Worm (Caenorhabditis elegans) whole organism, late embryonic: ENCODE data around the gene skr-20.

Source experiments
- C38D4.7 ChIP-seq: fragments of 200-800 bp; sonication (Bioruptor generic); optimal IDR thresholded peaks from 2 replicates; lab custom pipeline; 2018; ENCODE audit warnings: mild to moderate bottlenecking, missing genetic modification characterization, moderate library complexity, missing compliant biosample characterization
- F13H6.1 ChIP-seq: sonication (generic microtip); optimal IDR thresholded peaks from 2 replicates; lab custom pipeline; 2016; ENCODE audit warnings: missing genetic modification characterization, missing compliant biosample characterization
- K02D7.2 ChIP-seq: sonication (generic microtip); optimal IDR thresholded peaks from 2 replicates; lab custom pipeline; 2017; ENCODE audit warnings: mild to moderate bottlenecking, missing genetic modification characterization, missing compliant biosample characterization
- T23F11.4 ChIP-seq: fragments of 200-800 bp; sonication (Bioruptor generic); optimal IDR thresholded peaks from 2 replicates; lab custom pipeline; 2018; ENCODE audit warnings: mild to moderate bottlenecking, missing genetic modification characterization, missing compliant biosample characterization
- ahr-1 ChIP-seq: sonication (generic microtip); optimal IDR thresholded peaks from 2 replicates; lab custom pipeline; 2016; ENCODE audit warnings: missing genetic modification characterization, missing compliant biosample characterization
- ama-1 ChIP-seq: fragments of 150-350 bp; optimal IDR thresholded peaks from 2 replicates; lab custom pipeline; 2014
- ceh-14 ChIP-seq: sonication (generic microtip); optimal IDR thresholded peaks from 2 replicates; lab custom pipeline; 2016; ENCODE audit warnings: missing genotype, missing genetic modification characterization, missing compliant biosample characterization
- ceh-18 ChIP-seq: sonication (generic microtip); optimal IDR thresholded peaks from 2 replicates; lab custom pipeline; 2016; ENCODE audit warnings: missing genetic modification characterization, missing compliant biosample characterization
- ceh-2 ChIP-seq: sonication (generic microtip); optimal IDR thresholded peaks from 2 replicates; lab custom pipeline; 2016; ENCODE audit warnings: missing genotype, missing genetic modification characterization, missing compliant biosample characterization
- ceh-31 ChIP-seq: sonication (generic microtip); optimal IDR thresholded peaks from 2 replicates; lab custom pipeline; 2016; ENCODE audit warnings: missing genetic modification characterization, missing compliant biosample characterization
- ceh-48 ChIP-seq: sonication (generic microtip); optimal IDR thresholded peaks from 2 replicates; lab custom pipeline; 2016; ENCODE audit warnings: missing genetic modification characterization, inconsistent platforms, missing compliant biosample characterization
- ceh-6 ChIP-seq: fragments of 200-800 bp; sonication (Bioruptor generic); optimal IDR thresholded peaks from 2 replicates; lab custom pipeline; 2018; ENCODE audit warnings: mild to moderate bottlenecking, missing genetic modification characterization, missing compliant biosample characterization
- che-1 ChIP-seq: sonication (generic microtip); optimal IDR thresholded peaks from 2 replicates; lab custom pipeline; 2016; ENCODE audit warnings: mild to moderate bottlenecking, missing genetic modification characterization, missing compliant biosample characterization
- dmd-4 ChIP-seq: sonication (generic microtip); optimal IDR thresholded peaks from 2 replicates; lab custom pipeline; 2016; ENCODE audit warnings: borderline replicate concordance, missing genetic modification characterization, missing compliant biosample characterization
- dve-1 ChIP-seq: sonication (generic microtip); optimal IDR thresholded peaks from 2 replicates; lab custom pipeline; 2017; ENCODE audit warnings: antibody characterized with exemption, mild to moderate bottlenecking, missing genetic modification characterization, missing compliant biosample characterization
- elt-2 ChIP-seq: sonication (generic microtip); optimal IDR thresholded peaks from 2 replicates; lab custom pipeline; 2016; ENCODE audit warnings: missing genetic modification reagents, missing genetic modification characterization, missing compliant biosample characterization
- elt-4 ChIP-seq: sonication (generic microtip); optimal IDR thresholded peaks from 2 replicates; lab custom pipeline; 2016; ENCODE audit warnings: missing genetic modification characterization, missing compliant biosample characterization
- eyg-1 ChIP-seq: sonication (generic microtip); optimal IDR thresholded peaks from 2 replicates; lab custom pipeline; 2016; ENCODE audit warnings: missing genotype, missing genetic modification characterization, missing compliant biosample characterization
- fkh-10 ChIP-seq: fragments of 150-350 bp; optimal IDR thresholded peaks from 2 replicates; lab custom pipeline; 2014; ENCODE audit warnings: missing biosample characterization, missing genetic modification reagents, missing genetic modification characterization
- gmeb-2 ChIP-seq: sonication (generic microtip); optimal IDR thresholded peaks from 2 replicates; lab custom pipeline; 2016; ENCODE audit warnings: missing genetic modification characterization, inconsistent platforms, missing compliant biosample characterization
- hlh-15 ChIP-seq: sonication (generic microtip); optimal IDR thresholded peaks from 2 replicates; lab custom pipeline; 2016; ENCODE audit warnings: missing genetic modification characterization, missing compliant biosample characterization
- hlh-30 ChIP-seq: sonication (generic microtip); optimal IDR thresholded peaks from 2 replicates; lab custom pipeline; 2017; ENCODE audit warnings: antibody characterized with exemption, missing genetic modification characterization, missing compliant biosample characterization; ENCODE audit not compliant: insufficient read depth
- hlh-6 ChIP-seq: sonication (generic microtip); optimal IDR thresholded peaks from 2 replicates; lab custom pipeline; 2016; ENCODE audit warnings: missing genotype, missing genetic modification characterization, missing compliant biosample characterization
- hlh-8 ChIP-seq: sonication (generic microtip); optimal IDR thresholded peaks from 2 replicates; lab custom pipeline; 2016; ENCODE audit warnings: missing genotype, missing genetic modification characterization, missing compliant biosample characterization
- lim-6 ChIP-seq: sonication (generic microtip); optimal IDR thresholded peaks from 2 replicates; lab custom pipeline; 2016; ENCODE audit warnings: missing genetic modification characterization, missing compliant biosample characterization
- lin-11 ChIP-seq: fragments of 200-800 bp; sonication (Bioruptor generic); optimal IDR thresholded peaks from 2 replicates; lab custom pipeline; 2018; ENCODE audit warnings: mild to moderate bottlenecking, missing genetic modification characterization, missing compliant biosample characterization
- madf-2 ChIP-seq: sonication (generic microtip); optimal IDR thresholded peaks from 2 replicates; lab custom pipeline; 2017; ENCODE audit warnings: missing genetic modification characterization, missing compliant biosample characterization
- mec-3 ChIP-seq: sonication (generic microtip); optimal IDR thresholded peaks from 2 replicates; lab custom pipeline; 2016; ENCODE audit warnings: borderline replicate concordance, missing genetic modification characterization, missing compliant biosample characterization
- nfya-1 ChIP-seq: sonication (generic microtip); optimal IDR thresholded peaks from 2 replicates; lab custom pipeline; 2017; ENCODE audit warnings: missing genetic modification characterization, mild to moderate bottlenecking, missing compliant biosample characterization, antibody characterized with exemption, moderate library complexity
- nhr-11 ChIP-seq: fragments of 150-350 bp; optimal IDR thresholded peaks from 2 replicates; lab custom pipeline; 2014; ENCODE audit warnings: missing biosample characterization, missing genetic modification characterization
- nhr-232 ChIP-seq: sonication (generic microtip); optimal IDR thresholded peaks from 2 replicates; lab custom pipeline; 2016; ENCODE audit warnings: missing genetic modification characterization, missing compliant biosample characterization
- odd-2 ChIP-seq: sonication (generic microtip); optimal IDR thresholded peaks from 2 replicates; lab custom pipeline; 2017; ENCODE audit warnings: antibody characterized with exemption, mild to moderate bottlenecking, missing genetic modification characterization, missing compliant biosample characterization
- pag-3 ChIP-seq: sonication (generic microtip); optimal IDR thresholded peaks from 2 replicates; lab custom pipeline; 2016; ENCODE audit warnings: missing compliant biosample characterization, missing genetic modification characterization, borderline replicate concordance
- pat-9 ChIP-seq: fragments of 200-800 bp; sonication (Bioruptor generic); optimal IDR thresholded peaks from 2 replicates; lab custom pipeline; 2018; ENCODE audit warnings: mild to moderate bottlenecking, missing genetic modification characterization, moderate library complexity, missing compliant biosample characterization
- pax-1 ChIP-seq: fragments of 150-350 bp; optimal IDR thresholded peaks from 2 replicates; lab custom pipeline; 2014; ENCODE audit warnings: missing biosample characterization, missing genetic modification characterization
- pha-2 ChIP-seq: sonication (generic microtip); optimal IDR thresholded peaks from 2 replicates; lab custom pipeline; 2017; ENCODE audit warnings: mild to moderate bottlenecking, missing genetic modification characterization, missing compliant biosample characterization
- pha-4 ChIP-seq: fragments of 150-350 bp; optimal IDR thresholded peaks from 2 replicates; lab custom pipeline; 2018; ENCODE audit warnings: missing biosample characterization, missing genetic modification reagents, missing genetic modification characterization
- pqm-1 ChIP-seq: sonication (generic microtip); optimal IDR thresholded peaks from 2 replicates; lab custom pipeline; 2016; ENCODE audit warnings: missing genetic modification characterization, missing compliant biosample characterization
- pros-1 ChIP-seq: fragments of 150-350 bp; optimal IDR thresholded peaks from 2 replicates; lab custom pipeline; 2014; ENCODE audit warnings: missing biosample characterization, missing genetic modification reagents, missing genetic modification characterization
- syd-9 ChIP-seq: sonication (generic microtip); optimal IDR thresholded peaks from 2 replicates; lab custom pipeline; 2016; ENCODE audit warnings: mild to moderate bottlenecking, missing genetic modification characterization, moderate library complexity, missing compliant biosample characterization
- tbx-2 ChIP-seq: sonication (generic microtip); optimal IDR thresholded peaks from 2 replicates; lab custom pipeline; 2016; ENCODE audit warnings: missing genetic modification characterization, missing compliant biosample characterization
- ttx-3 ChIP-seq: sonication (generic microtip); optimal IDR thresholded peaks from 2 replicates; lab custom pipeline; 2016; ENCODE audit warnings: missing genetic modification reagents, missing genetic modification characterization, missing compliant biosample characterization
- unc-55 ChIP-seq: sonication (generic microtip); optimal IDR thresholded peaks from 2 replicates; lab custom pipeline; 2017; ENCODE audit warnings: missing biosample characterization, missing genetic modification reagents, missing genetic modification characterization
- zip-5 ChIP-seq: sonication (generic microtip); optimal IDR thresholded peaks from 2 replicates; lab custom pipeline; 2016; ENCODE audit warnings: missing genetic modification characterization, missing compliant biosample characterization

The skr-20 gene

ce11 chrX:13224608-13225007 is 1.3 kb upstream of the skr-20 start, which contains the start of gene skr-19:
TSS of gene skr-19 (minus strand) at chrX:13224708.
- TF ChIP-seq pha-4 (tag; lab: Kevin White, UChicago) (no peak), nhr-232 (tag; lab: Kevin White, UChicago) (no peak), lim-6 (no peak), eyg-1 (no peak), tbx-2 (tag; lab: Kevin White, UChicago) (no peak), ahr-1 (tag; lab: Kevin White, UChicago) (no peak), C38D4.7 (no peak), zip-5 (tag; lab: Kevin White, UChicago) (no peak), elt-2 (tag; lab: Kevin White, UChicago) (no peak), F13H6.1 (tag; lab: Kevin White, UChicago) (no peak), ceh-2 (no peak), pat-9 (tag; lab: Kevin White, UChicago) (no peak), pqm-1 (tag; lab: Kevin White, UChicago) (no peak), hlh-15 (tag; lab: Kevin White, UChicago) (no peak), ceh-31 (tag; lab: Kevin White, UChicago) (no peak), odd-2 (tag; lab: Kevin White, UChicago) (no peak)

ce11 chrX:13221357-13221756 is 2.0 kb downstream of the skr-20 start, which contains the start of gene asp-4:
TSS of gene asp-4 (minus strand) at chrX:13221462.
- TF ChIP-seq hlh-30 (tag; lab: Kevin White, UChicago): no peak
- TF ChIP-seq pax-1: no peak
- TF ChIP-seq elt-4 (tag; lab: Kevin White, UChicago): no peak
- TF ChIP-seq syd-9 (tag; lab: Kevin White, UChicago): no peak
- no peak for TF ChIP-seq ttx-3 (tag; lab: Kevin White, UChicago)
- TF ChIP-seq pha-2 (tag; lab: Kevin White, UChicago): no peak
- TF ChIP-seq nhr-232 (tag; lab: Kevin White, UChicago): no peak
- no peak for TF ChIP-seq pros-1 (tag; lab: Kevin White, UChicago)
- TF ChIP-seq elt-2 (tag; lab: Kevin White, UChicago): no peak
- no peak for TF ChIP-seq ceh-6 (GFP tag; lab: Kevin White, UChicago)
- TF ChIP-seq madf-2: no peak
- no peak for TF ChIP-seq ceh-31 (tag; lab: Kevin White, UChicago)
- no peak for TF ChIP-seq hlh-8 (tag; lab: Kevin White, UChicago)
- no peak for TF ChIP-seq pag-3 (tag; lab: Kevin White, UChicago)
- TF ChIP-seq gmeb-2: no peak
- TF ChIP-seq zip-5 (tag; lab: Kevin White, UChicago): no peak
- no peak for TF ChIP-seq unc-55 (GFP tag; lab: Kevin White, UChicago)

DNA sequence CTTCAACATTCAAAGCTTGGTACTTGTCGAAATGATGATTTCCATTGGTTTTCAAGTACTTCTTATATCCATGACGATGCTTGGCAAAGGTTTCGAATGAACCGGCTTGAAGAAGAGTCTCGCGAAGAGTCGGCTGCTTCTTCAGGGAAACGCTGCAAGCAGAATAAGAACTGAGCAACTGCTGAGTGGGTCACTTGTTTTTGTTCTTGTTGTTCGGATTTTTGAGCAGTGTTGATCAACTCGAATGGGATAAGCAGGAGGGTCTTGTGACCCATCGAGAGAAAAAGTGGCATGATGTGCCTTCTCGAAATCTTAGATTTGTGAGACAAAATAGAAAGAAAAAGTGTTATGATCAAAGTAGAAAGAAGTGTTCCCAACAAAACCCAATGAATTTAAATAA is 2.7 kb downstream of the skr-20 start:
- TF ChIP-seq ceh-18 (tag; lab: Kevin White, UChicago) (no peak), pqm-1 (tag; lab: Kevin White, UChicago) (no peak), nhr-232 (tag; lab: Kevin White, UChicago) (no peak), lin-11 (tag; lab: Kevin White, UChicago) (no peak), lim-6 (no peak), hlh-30 (tag; lab: Kevin White, UChicago) (no peak), ceh-2 (no peak), K02D7.2 (no peak), fkh-10 (GFP tag; lab: Kevin White, UChicago) (no peak), dve-1 (tag; lab: Kevin White, UChicago) (no peak), syd-9 (tag; lab: Kevin White, UChicago) (no peak), che-1 (tag; lab: Kevin White, UChicago) (no peak), T23F11.4 (no peak), hlh-6 (tag; lab: Kevin White, UChicago) (no peak)

DNA sequence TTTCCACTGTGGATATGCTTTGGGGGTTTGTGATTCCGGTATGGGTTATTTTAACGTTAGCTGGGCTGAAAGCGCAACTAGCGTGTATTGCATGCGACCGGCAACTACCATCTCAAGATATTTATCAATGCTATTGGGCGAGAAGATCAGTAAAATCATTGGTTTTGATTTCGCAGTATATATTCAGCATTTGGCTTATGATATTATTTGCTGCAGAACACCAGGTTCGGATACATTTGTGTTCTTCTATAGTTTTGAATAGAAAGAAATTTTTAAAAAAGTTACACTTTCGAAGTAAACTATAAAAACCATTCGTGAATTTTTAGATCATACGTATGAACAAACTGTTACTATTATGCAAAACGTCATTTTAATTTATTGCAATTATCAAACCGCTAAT is 5.4 kb downstream of the skr-20 start:
- no peak for TF ChIP-seq mec-3 (tag; lab: Kevin White, UChicago)
- TF ChIP-seq nhr-11 (tag; lab: Kevin White, UChicago): no peak
- TF ChIP-seq dmd-4 (tag; lab: Kevin White, UChicago): no peak
- TF ChIP-seq ama-1 (lab: Kevin White, UChicago): no peak
- no peak for TF ChIP-seq syd-9 (tag; lab: Kevin White, UChicago)
- TF ChIP-seq ceh-14 (tag; lab: Kevin White, UChicago): no peak
- no peak for TF ChIP-seq ceh-48
- TF ChIP-seq nfya-1: no peak
